Worm (Caenorhabditis elegans) whole organism, mixed stage, embryonic: Measurements from ENCODE around the gene enu-3.1.

ENCODE experiments used
- M03D4.4 ChIP-seq: sonication (generic microtip); optimal IDR thresholded peaks from 2 replicates; lab custom pipeline; 2017; ENCODE audit warnings: mild to moderate bottlenecking, missing genetic modification characterization, missing compliant biosample characterization
- bed-3 ChIP-seq: fragments of 200-800 bp; sonication (Bioruptor generic); optimal IDR thresholded peaks from 3 replicates; lab custom pipeline; 2018; ENCODE audit warnings: mild to moderate bottlenecking, missing genetic modification characterization, moderate library complexity, missing compliant biosample characterization
- ceh-39 ChIP-seq: fragments of 150-350 bp; optimal IDR thresholded peaks from 2 replicates; lab custom pipeline; 2014; ENCODE audit warnings: missing biosample characterization, missing genetic modification characterization
- ces-1 ChIP-seq: fragments of 150-350 bp; optimal IDR thresholded peaks from 2 replicates; lab custom pipeline; 2014; ENCODE audit warnings: missing biosample characterization, missing genetic modification reagents, missing genetic modification characterization
- cnd-1 ChIP-seq: fragments of 200-800 bp; sonication (Bioruptor generic); optimal IDR thresholded peaks from 2 replicates; lab custom pipeline; 2018; ENCODE audit warnings: mild to moderate bottlenecking, missing genetic modification characterization, missing compliant biosample characterization
- drap-1 ChIP-seq: fragments of 200-800 bp; sonication (Bioruptor generic); optimal IDR thresholded peaks from 3 replicates; lab custom pipeline; 2018; ENCODE audit warnings: mild to moderate bottlenecking, missing genetic modification characterization, missing compliant biosample characterization
- elt-1 ChIP-seq: sonication (generic microtip); optimal IDR thresholded peaks from 2 replicates; lab custom pipeline; 2017; ENCODE audit warnings: missing genetic modification characterization, mild to moderate bottlenecking, missing compliant biosample characterization, antibody characterized with exemption, moderate library complexity, borderline replicate concordance; ENCODE audit not compliant: insufficient read depth
- elt-3 ChIP-seq: fragments of 150-350 bp; optimal IDR thresholded peaks from 2 replicates; lab custom pipeline; 2014; ENCODE audit warnings: missing biosample characterization, missing genetic modification characterization
- flh-1 ChIP-seq: fragments of 200-800 bp; sonication (Bioruptor generic); optimal IDR thresholded peaks from 2 replicates; lab custom pipeline; 2018; ENCODE audit warnings: mild to moderate bottlenecking, missing genetic modification characterization, moderate library complexity, missing compliant biosample characterization
- ham-2 ChIP-seq: fragments of 200-800 bp; sonication (Bioruptor generic); optimal IDR thresholded peaks from 2 replicates; lab custom pipeline; 2018; ENCODE audit warnings: mild to moderate bottlenecking, missing genetic modification characterization, missing compliant biosample characterization
- hlh-1 ChIP-seq: fragments of 150-350 bp; optimal IDR thresholded peaks from 2 replicates; lab custom pipeline; 2014; ENCODE audit warnings: missing biosample characterization, missing genetic modification reagents, missing genetic modification characterization
- lin-13 ChIP-seq: fragments of 150-350 bp; optimal IDR thresholded peaks from 2 replicates; lab custom pipeline; 2014; ENCODE audit warnings: missing biosample characterization, missing genetic modification characterization
- lin-32 ChIP-seq: fragments of 200-800 bp; sonication (Bioruptor generic); optimal IDR thresholded peaks from 2 replicates; lab custom pipeline; 2018; ENCODE audit warnings: mild to moderate bottlenecking, missing genetic modification characterization, missing compliant biosample characterization
- lsy-2 ChIP-seq: fragments of 150-350 bp; optimal IDR thresholded peaks from 2 replicates; lab custom pipeline; 2014; ENCODE audit warnings: missing biosample characterization, missing genetic modification characterization
- mab-5 ChIP-seq: fragments of 150-350 bp; optimal IDR thresholded peaks from 2 replicates; lab custom pipeline; 2014; ENCODE audit warnings: missing biosample characterization, missing genetic modification characterization
- mep-1 ChIP-seq: fragments of 150-350 bp; optimal IDR thresholded peaks from 2 replicates; lab custom pipeline; 2017; ENCODE audit warnings: missing biosample characterization, missing genetic modification reagents, missing genetic modification characterization, inconsistent platforms
- nhr-12 ChIP-seq: fragments of 150-350 bp; optimal IDR thresholded peaks from 2 replicates; lab custom pipeline; 2014; ENCODE audit warnings: missing biosample characterization, missing genetic modification characterization
- nhr-237 ChIP-seq: fragments of 150-350 bp; optimal IDR thresholded peaks from 2 replicates; lab custom pipeline; 2014; ENCODE audit warnings: missing biosample characterization, missing genetic modification characterization
- nhr-28 ChIP-seq: fragments of 150-350 bp; optimal IDR thresholded peaks from 2 replicates; lab custom pipeline; 2014; ENCODE audit warnings: missing biosample characterization, missing genetic modification characterization
- nhr-76 ChIP-seq: sonication (generic microtip); optimal IDR thresholded peaks from 2 replicates; lab custom pipeline; 2017; ENCODE audit warnings: missing biosample characterization, missing genetic modification characterization
- pha-4 ChIP-seq: fragments of 150-350 bp; optimal IDR thresholded peaks from 2 replicates; lab custom pipeline; 2018; ENCODE audit warnings: missing biosample characterization, missing genetic modification reagents, missing genetic modification characterization
- sptf-1 ChIP-seq: sonication (generic microtip); optimal IDR thresholded peaks from 2 replicates; lab custom pipeline; 2017; ENCODE audit warnings: mild to moderate bottlenecking, missing genetic modification characterization, moderate library complexity, missing compliant biosample characterization
- tbx-8 ChIP-seq: fragments of 200-800 bp; sonication (Bioruptor generic); optimal IDR thresholded peaks from 2 replicates; lab custom pipeline; 2018; ENCODE audit warnings: mild to moderate bottlenecking, missing genetic modification characterization, moderate library complexity, missing compliant biosample characterization
- unc-120 ChIP-seq: sonication (generic microtip); optimal IDR thresholded peaks from 2 replicates; lab custom pipeline; 2017; ENCODE audit warnings: missing genetic modification characterization, missing compliant biosample characterization; ENCODE audit not compliant: poor library complexity, severe bottlenecking
- unc-39 ChIP-seq: fragments of 150-350 bp; optimal IDR thresholded peaks from 2 replicates; lab custom pipeline; 2014; ENCODE audit warnings: missing biosample characterization, missing genetic modification characterization
- unc-62 ChIP-seq: fragments of 150-350 bp; optimal IDR thresholded peaks from 2 replicates; lab custom pipeline; 2014; ENCODE audit warnings: missing biosample characterization, missing genetic modification reagents, missing genetic modification characterization
- ztf-11 ChIP-seq: fragments of 150-350 bp; optimal IDR thresholded peaks from 2 replicates; lab custom pipeline; 2014; ENCODE audit warnings: missing biosample characterization, missing genetic modification characterization

The enu-3.1 gene

DNA sequence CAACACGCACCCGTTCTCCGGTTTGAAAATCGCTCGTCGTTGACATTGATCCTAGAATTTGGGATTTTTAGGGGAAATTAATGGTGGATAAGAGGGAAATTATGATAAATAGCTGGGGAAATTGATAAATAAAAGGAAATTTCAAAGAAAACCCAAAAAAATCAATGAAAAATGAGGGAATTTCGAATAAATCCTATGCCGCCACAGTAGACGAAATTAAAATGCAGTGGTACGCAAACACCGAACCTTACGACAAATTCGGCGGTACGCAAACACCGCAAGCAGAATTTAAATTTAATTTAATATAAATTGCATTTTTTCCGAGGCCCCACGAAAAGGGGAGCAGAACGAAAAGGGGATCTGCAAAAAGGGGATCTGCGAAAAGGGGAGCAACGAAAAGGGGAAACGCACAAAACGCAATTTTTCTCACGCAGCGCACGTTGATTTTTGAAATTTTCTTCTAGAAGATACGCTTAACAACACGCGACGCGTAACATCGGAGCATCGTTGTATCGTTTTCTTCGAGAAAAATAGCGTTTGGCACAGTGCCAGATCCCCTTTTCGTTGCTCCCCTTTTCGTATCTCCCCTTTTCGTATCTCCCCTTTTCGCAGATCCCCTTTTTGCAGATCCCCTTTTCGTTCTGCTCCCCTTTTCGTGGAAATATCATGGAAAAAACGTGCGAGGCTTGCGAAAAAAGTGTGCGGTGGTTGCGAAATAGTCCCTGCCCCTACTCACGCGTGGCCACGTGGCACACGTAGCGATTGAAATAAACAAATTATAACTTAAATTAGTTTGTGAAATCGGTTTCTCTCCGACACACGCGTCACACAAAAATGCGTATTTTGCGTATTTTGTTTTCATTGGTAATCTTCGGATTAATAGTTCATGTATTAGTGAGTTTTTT is at the start of gene enu-3.1, which contains the start of gene smrd-1:
TSS of gene enu-3.1 (plus strand) at position 339 of the 905 bp plus-strand sequence.
TSS of gene smrd-1 (minus strand) at position 51 of the 905 bp plus-strand sequence.
- TF ChIP-seq ces-1 (peak; percentile 99), lsy-2 (tag; lab: Kevin White, UChicago) (peak; percentile 30), mep-1 (peak; percentile 17), sptf-1 (tag; lab: Kevin White, UChicago) (peak; percentile 42)
- TF ChIP-seq, all 35 proteins: peak for 4; not testable (repeated sequence) for 31

DNA sequence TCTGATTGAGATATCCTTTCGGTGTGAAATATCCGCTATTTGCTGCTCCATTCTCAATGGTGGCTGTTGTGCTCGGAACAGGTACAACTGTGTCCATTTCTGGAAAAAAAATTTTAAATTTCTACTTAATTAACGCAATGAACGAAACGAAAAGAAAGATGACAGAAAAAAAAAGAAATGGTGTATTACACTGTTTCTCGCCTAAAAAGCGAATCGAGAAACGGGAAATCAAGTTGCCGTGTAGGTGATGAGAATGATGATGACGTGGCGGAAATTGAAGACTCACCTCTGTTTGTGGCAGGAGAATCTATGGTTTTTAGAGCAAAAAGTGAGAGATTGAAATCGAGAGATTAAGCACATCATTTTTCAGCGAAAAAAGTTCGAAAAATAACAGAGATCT is 49.6 kb upstream of the enu-3.1 start, which contains the start of gene C38H2.3:
TSS of gene C38H2.3 (minus strand) at position 101 of the 400 bp plus-strand sequence.
- TF ChIP-seq M03D4.4 (no peak), unc-120 (tag; lab: Kevin White, UChicago) (no peak), nhr-76 (no peak), lin-13 (tag; lab: Kevin White, UChicago) (no peak), tbx-8 (no peak), bed-3 (GFP tag; lab: Kevin White, UChicago) (no peak), flh-1 (no peak), nhr-12 (tag; lab: Kevin White, UChicago) (no peak), nhr-237 (tag; lab: Kevin White, UChicago) (no peak)

- TF ChIP-seq unc-39 (tag; lab: Kevin White, UChicago) (no peak), ces-1 (peak; percentile 18)
Measured at ce11 chrIII:10389608-10390007, 46.5 kb upstream of the enu-3.1 start.

DNA sequence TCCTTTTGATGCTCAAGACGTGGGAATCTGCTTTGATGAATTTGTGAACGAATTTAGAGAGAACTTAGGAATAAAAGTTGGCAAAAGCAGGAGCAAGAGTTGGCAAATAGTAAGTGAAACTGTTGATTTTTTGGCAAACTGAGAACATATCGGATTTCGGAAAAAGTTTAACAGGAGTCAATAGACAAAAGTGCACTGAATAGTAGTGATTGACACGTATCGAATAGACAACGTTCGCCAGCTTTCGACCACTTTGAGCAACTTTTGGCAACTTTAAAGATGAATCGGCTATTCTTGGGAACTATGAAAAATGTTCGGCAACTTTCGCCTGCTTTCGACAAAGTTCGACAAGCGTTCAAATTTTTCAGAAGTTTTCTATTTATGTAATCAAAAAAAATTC is 44.4 kb upstream of the enu-3.1 start, which contains the start of gene M03C11.9:
TSS of gene M03C11.9 (minus strand) at position 101 of the 400 bp plus-strand sequence.
- TF ChIP-seq nhr-237 (tag; lab: Kevin White, UChicago) (no peak), elt-3 (tag; lab: Kevin White, UChicago) (no peak), ceh-39 (no peak), lin-32 (GFP tag; lab: Kevin White, UChicago) (no peak), cnd-1 (tag; lab: Kevin White, UChicago) (no peak), unc-39 (tag; lab: Kevin White, UChicago) (no peak), bed-3 (GFP tag; lab: Kevin White, UChicago) (no peak), hlh-1 (no peak), flh-1 (no peak), mab-5 (no peak), elt-1 (tag; lab: Kevin White, UChicago) (no peak), pha-4 (tag; lab: Kevin White, UChicago) (no peak), lin-13 (tag; lab: Kevin White, UChicago) (no peak), ztf-11 (no peak), ham-2 (GFP tag; lab: Kevin White, UChicago) (no peak)

DNA sequence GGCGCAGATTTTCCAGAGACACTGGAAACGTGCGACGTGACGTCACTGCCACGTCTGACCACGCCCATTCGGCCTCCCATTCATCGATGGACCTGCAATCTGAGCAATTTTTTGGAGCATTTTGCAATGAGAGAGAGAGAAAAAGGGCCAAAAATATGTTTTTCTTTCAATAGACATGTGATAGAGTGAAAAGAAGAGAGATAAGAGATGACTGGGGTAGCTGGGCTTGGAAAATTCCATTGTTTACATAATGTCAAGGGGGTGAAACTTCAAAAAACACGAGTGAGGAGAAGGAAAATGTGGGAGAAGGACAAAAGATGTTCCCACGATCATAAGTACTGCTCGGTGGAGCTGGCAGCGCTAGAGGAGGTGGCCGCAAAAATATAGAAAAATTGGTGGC is 40.1 kb upstream of the enu-3.1 start, which contains the start of gene M03C11.1:
TSS of gene M03C11.1 (minus strand) at position 101 of the 400 bp plus-strand sequence.
- TF ChIP-seq drap-1 (GFP tag; lab: Kevin White, UChicago) (no peak), unc-39 (tag; lab: Kevin White, UChicago) (no peak), nhr-28 (no peak), bed-3 (GFP tag; lab: Kevin White, UChicago) (no peak), unc-120 (tag; lab: Kevin White, UChicago) (no peak), nhr-237 (tag; lab: Kevin White, UChicago) (no peak), lin-13 (tag; lab: Kevin White, UChicago) (no peak), unc-62 (no peak)
- TF ChIP-seq, all 35 proteins: peak for 0

DNA sequence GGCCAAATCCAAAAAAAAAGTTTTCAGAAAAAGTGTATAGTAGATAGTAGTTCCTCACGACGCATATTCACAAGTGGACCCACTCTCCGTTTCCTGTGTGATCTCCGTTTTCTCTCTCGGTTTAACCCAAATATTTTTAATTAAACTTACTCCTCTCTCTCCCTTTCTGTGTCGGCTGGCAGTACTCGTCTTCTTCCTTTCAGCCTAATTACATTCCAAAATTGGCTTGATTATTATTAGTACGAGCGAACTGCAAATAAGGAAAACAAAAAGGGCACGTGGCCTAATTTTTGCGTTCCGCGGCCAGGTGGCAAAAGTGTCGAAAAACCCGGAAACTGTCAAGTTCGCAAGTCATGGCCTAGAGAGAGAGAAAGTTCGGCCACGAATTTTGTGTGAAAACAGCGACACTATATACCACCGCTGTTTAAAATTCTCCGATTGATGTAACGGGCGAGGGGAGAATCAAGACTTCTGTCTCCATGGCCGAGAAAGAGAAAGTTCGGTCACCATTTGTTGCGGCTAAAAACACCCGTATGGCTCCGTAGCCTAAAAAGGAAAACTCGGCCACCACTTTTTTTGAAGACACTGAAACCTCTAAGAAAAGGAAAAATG is 39.1 kb upstream of the enu-3.1 start:
- TF ChIP-seq ces-1 (peak; percentile 63), elt-1 (tag; lab: Kevin White, UChicago) (no peak)
- TF ChIP-seq, all 35 proteins: peak for 1
